Fruit fly (Drosophila melanogaster) whole organism, embryonic: ENCODE data around the gene Cpr78Ca.

ENCODE experiments used
- B-H2 ChIP-seq: fragments of 200-800 bp; sonication (Bioruptor generic); optimal IDR thresholded peaks from 2 replicates; lab custom pipeline; 2018; ENCODE audit warnings: missing biosample characterization, mild to moderate bottlenecking, missing genetic modification characterization
- Blimp-1 ChIP-seq: fragments of 200-800 bp; sonication (Bioruptor generic); optimal IDR thresholded peaks from 3 replicates; lab custom pipeline; 2018; ENCODE audit warnings: missing biosample characterization, missing genetic modification characterization, mild to moderate bottlenecking, moderate library complexity, missing genetic modification reagents
- CG10267 ChIP-seq: fragments of 200-800 bp; sonication (Bioruptor generic); optimal IDR thresholded peaks from 2 replicates; lab custom pipeline; 2018; ENCODE audit warnings: missing biosample characterization, mild to moderate bottlenecking, missing genetic modification characterization, moderate library complexity
- CG10979 ChIP-seq: fragments of 200-800 bp; sonication (Bioruptor generic); optimal IDR thresholded peaks from 2 replicates; lab custom pipeline; 2018; ENCODE audit warnings: missing biosample characterization, mild to moderate bottlenecking, missing genetic modification characterization, moderate library complexity
- CG15479 ChIP-seq: fragments of 200-800 bp; sonication (Bioruptor generic); optimal IDR thresholded peaks from 3 replicates; lab custom pipeline; 2019; ENCODE audit warnings: missing biosample characterization, mild to moderate bottlenecking, missing genetic modification characterization, moderate library complexity
- CG15601 ChIP-seq: fragments of 200-800 bp; sonication (Bioruptor generic); optimal IDR thresholded peaks from 3 replicates; lab custom pipeline; 2019; ENCODE audit warnings: missing biosample characterization, mild to moderate bottlenecking, missing genetic modification characterization, moderate library complexity
- CG17328 ChIP-seq: fragments of 200-800 bp; sonication (Bioruptor generic); IDR thresholded peaks from 2 replicates; pipeline ENCODE4 v1.3.6; 2022; ENCODE audit warnings: missing biosample characterization, missing genetic modification characterization
- CG17612 ChIP-seq: fragments of 200-800 bp; sonication (Bioruptor generic); IDR thresholded peaks from 2 replicates; pipeline ENCODE4 v1.3.6; 2022; ENCODE audit warnings: missing biosample characterization, missing genetic modification characterization
- CG18262 ChIP-seq: fragments of 200-800 bp; optimal IDR thresholded peaks from 3 replicates; lab custom pipeline; 2019; ENCODE audit warnings: missing biosample characterization, mild to moderate bottlenecking, missing genetic modification characterization, moderate library complexity
- CG18599 ChIP-seq: fragments of 200-800 bp; sonication (Bioruptor generic); optimal IDR thresholded peaks from 3 replicates; lab custom pipeline; 2017; ENCODE audit warnings: missing biosample characterization, missing genetic modification characterization, mild to moderate bottlenecking, moderate library complexity, missing genetic modification reagents
- CG30403 ChIP-seq: fragments of 200-800 bp; sonication (Bioruptor generic); optimal IDR thresholded peaks from 3 replicates; lab custom pipeline; 2016; ENCODE audit warnings: missing biosample characterization, missing genetic modification characterization
- CG31224 ChIP-seq: fragments of 200-800 bp; sonication (Bioruptor generic); IDR thresholded peaks from 2 replicates; pipeline ENCODE4 v1.3.6; 2022; ENCODE audit warnings: missing biosample characterization, missing genetic modification characterization
- CG33213 ChIP-seq: fragments of 200-800 bp; sonication (Bioruptor generic); optimal IDR thresholded peaks from 3 replicates; lab custom pipeline; 2016; ENCODE audit warnings: missing biosample characterization, missing genetic modification characterization
- CG33557 ChIP-seq: fragments of 200-800 bp; sonication (Bioruptor generic); optimal IDR thresholded peaks from 2 replicates; lab custom pipeline; 2019; ENCODE audit warnings: missing biosample characterization, mild to moderate bottlenecking, missing genetic modification characterization, moderate library complexity
- CG4328 ChIP-seq: fragments of 200-800 bp; sonication (Bioruptor generic); optimal IDR thresholded peaks from 3 replicates; lab custom pipeline; 2017; ENCODE audit warnings: missing biosample characterization, missing genetic modification reagents, missing genetic modification characterization
- CG4707 ChIP-seq: fragments of 200-800 bp; sonication (Bioruptor generic); optimal IDR thresholded peaks from 2 replicates; lab custom pipeline; 2018; ENCODE audit warnings: missing biosample characterization, mild to moderate bottlenecking, missing genetic modification characterization, moderate library complexity
- CG6254 ChIP-seq: fragments of 200-800 bp; sonication (Bioruptor generic); optimal IDR thresholded peaks from 3 replicates; lab custom pipeline; 2017; ENCODE audit warnings: mild to moderate bottlenecking, missing biosample characterization, missing genetic modification reagents, missing genetic modification characterization
- CG6654 ChIP-seq: fragments of 200-800 bp; sonication (Bioruptor generic); optimal IDR thresholded peaks from 2 replicates; lab custom pipeline; 2017; ENCODE audit warnings: missing biosample characterization, mild to moderate bottlenecking, missing genetic modification characterization
- CG7928 ChIP-seq: fragments of 200-800 bp; sonication (Bioruptor generic); optimal IDR thresholded peaks from 2 replicates; lab custom pipeline; 2017; ENCODE audit warnings: missing biosample characterization, mild to moderate bottlenecking, missing genetic modification characterization
- CG8281 ChIP-seq: fragments of 200-800 bp; sonication (Bioruptor generic); optimal IDR thresholded peaks from 2 replicates; lab custom pipeline; 2018; ENCODE audit warnings: missing biosample characterization, mild to moderate bottlenecking, missing genetic modification characterization, moderate library complexity
- CHES-1-like ChIP-seq: fragments of 200-800 bp; sonication (Bioruptor generic); optimal IDR thresholded peaks from 2 replicates; lab custom pipeline; 2016; ENCODE audit warnings: missing biosample characterization, missing genetic modification characterization
- Chrac-16 ChIP-seq: fragments of 200-800 bp; sonication (Bioruptor generic); optimal IDR thresholded peaks from 3 replicates; lab custom pipeline; 2016; ENCODE audit warnings: missing biosample characterization, missing genetic modification characterization
- CkIIα-i1 ChIP-seq: fragments of 200-800 bp; sonication (Bioruptor generic); IDR thresholded peaks from 2 replicates; pipeline ENCODE4 v1.3.6; 2022; ENCODE audit warnings: missing biosample characterization, missing genetic modification characterization
- Deaf1 ChIP-seq: fragments of 200-800 bp; optimal IDR thresholded peaks from 3 replicates; lab custom pipeline; 2019; ENCODE audit warnings: missing biosample characterization, mild to moderate bottlenecking, missing genetic modification characterization, moderate library complexity
- Myb ChIP-seq: fragments of 200-800 bp; sonication (Bioruptor generic); optimal IDR thresholded peaks from 2 replicates; lab custom pipeline; 2016; ENCODE audit warnings: missing biosample characterization, missing genetic modification characterization
- Scr ChIP-seq: fragments of 200-800 bp; sonication (Bioruptor generic); IDR thresholded peaks from 2 replicates; pipeline ENCODE4 v1.3.6; 2022; ENCODE audit warnings: missing biosample characterization, missing genetic modification characterization; ENCODE audit not compliant: partially characterized antibody
- Stat92E ChIP-seq, 3 experiments: fragments of >200 bp in 2 of 3; fragments of 200-800 bp in 1 of 3; sonication (Bioruptor generic) in 1 of 3; optimal IDR thresholded peaks; 2 replicates each; lab custom pipeline; 2017 to 2019; ENCODE audit warnings: missing biosample characterization in 3 of 3, missing genetic modification characterization in 3 of 3, mild to moderate bottlenecking in 1 of 3, moderate library complexity in 1 of 3
- Trl ChIP-seq, 3 experiments: fragments of >200 bp in 2 of 3; fragments of 200-800 bp in 1 of 3; sonication (Bioruptor generic) in 1 of 3; optimal IDR thresholded peaks; 2 replicates in 1 of 3; 3 replicates in 2 of 3; lab custom pipeline; 2016 to 2017; ENCODE audit warnings: missing biosample characterization in 1 of 3, missing genetic modification characterization in 1 of 3
- Usf ChIP-seq: fragments of 200-800 bp; sonication (Bioruptor generic); optimal IDR thresholded peaks from 2 replicates; lab custom pipeline; 2017; ENCODE audit warnings: missing genotype, missing biosample characterization, missing genetic modification characterization
- bcd ChIP-seq: fragments of 200-800 bp; sonication (Bioruptor generic); optimal IDR thresholded peaks from 2 replicates; lab custom pipeline; 2017; ENCODE audit warnings: missing biosample characterization, mild to moderate bottlenecking, missing genetic modification characterization
- ci ChIP-seq: fragments of 200-800 bp; sonication (Bioruptor generic); IDR thresholded peaks from 3 replicates; pipeline ENCODE4 v1.3.6; 2022; ENCODE audit warnings: missing biosample characterization, missing genetic modification characterization
- crc ChIP-seq: fragments of 200-800 bp; sonication (Bioruptor generic); optimal IDR thresholded peaks from 2 replicates; lab custom pipeline; 2016; ENCODE audit warnings: missing biosample characterization, missing genetic modification characterization
- croc ChIP-seq: fragments of 200-800 bp; sonication (Bioruptor generic); conservative IDR thresholded peaks from 3 replicates; pipeline ENCODE4 v1.3.6; 2022; ENCODE audit warnings: missing biosample characterization, missing genetic modification characterization
- dm ChIP-seq: fragments of 200-800 bp; sonication (Bioruptor generic); optimal IDR thresholded peaks from 3 replicates; lab custom pipeline; 2016; ENCODE audit warnings: missing biosample characterization, missing genetic modification characterization
- fru ChIP-seq: fragments of >200 bp; optimal IDR thresholded peaks from 2 replicates; lab custom pipeline; 2017
- hbn ChIP-seq: fragments of 200-800 bp; sonication (Bioruptor generic); IDR thresholded peaks from 2 replicates; pipeline ENCODE4 v1.3.6; 2022; ENCODE audit warnings: missing biosample characterization, missing genetic modification characterization; ENCODE audit not compliant: partially characterized antibody
- ken ChIP-seq: fragments of 200-800 bp; sonication (Bioruptor generic); IDR thresholded peaks from 3 replicates; pipeline ENCODE4 v1.3.6; 2022; ENCODE audit warnings: missing biosample characterization, missing genetic modification characterization
- lbe ChIP-seq: fragments of 200-800 bp; sonication (Bioruptor generic); optimal IDR thresholded peaks from 2 replicates; lab custom pipeline; 2016; ENCODE audit warnings: missing biosample characterization, mild to moderate bottlenecking, missing genetic modification characterization
- nerfin-1 ChIP-seq: fragments of 200-800 bp; sonication (Bioruptor generic); optimal IDR thresholded peaks from 3 replicates; lab custom pipeline; 2019; ENCODE audit warnings: missing biosample characterization, mild to moderate bottlenecking, missing genetic modification characterization, moderate library complexity
- org-1 ChIP-seq: fragments of 200-800 bp; sonication (Bioruptor generic); optimal IDR thresholded peaks from 2 replicates; lab custom pipeline; 2017; ENCODE audit warnings: missing biosample characterization, missing genetic modification characterization
- pros ChIP-seq: fragments of 200-800 bp; sonication (Bioruptor generic); optimal IDR thresholded peaks from 3 replicates; lab custom pipeline; 2019; ENCODE audit warnings: missing biosample characterization, mild to moderate bottlenecking, missing genetic modification characterization, moderate library complexity
- rib ChIP-seq: fragments of 200-800 bp; sonication (Bioruptor generic); IDR thresholded peaks from 2 replicates; pipeline ENCODE4 v1.3.6; 2022; ENCODE audit warnings: missing biosample characterization, missing genetic modification characterization
- run ChIP-seq: fragments of 200-800 bp; sonication (Bioruptor generic); optimal IDR thresholded peaks from 3 replicates; lab custom pipeline; 2018; ENCODE audit warnings: missing biosample characterization, mild to moderate bottlenecking, missing genetic modification characterization
- salm ChIP-seq: fragments of 200-800 bp; sonication (Bioruptor generic); optimal IDR thresholded peaks from 2 replicates; lab custom pipeline; 2018; ENCODE audit warnings: missing biosample characterization, mild to moderate bottlenecking, missing genetic modification characterization
- slp2 ChIP-seq: fragments of 200-800 bp; sonication (Bioruptor generic); optimal IDR thresholded peaks from 2 replicates; lab custom pipeline; 2016; ENCODE audit warnings: missing biosample characterization, missing genetic modification characterization
- sqz ChIP-seq: fragments of 200-800 bp; sonication (Bioruptor generic); optimal IDR thresholded peaks from 3 replicates; lab custom pipeline; 2018; ENCODE audit warnings: missing biosample characterization, mild to moderate bottlenecking, missing genetic modification characterization
- tap ChIP-seq: fragments of 200-800 bp; optimal IDR thresholded peaks from 3 replicates; lab custom pipeline; 2019; ENCODE audit warnings: missing biosample characterization, mild to moderate bottlenecking, missing genetic modification characterization, moderate library complexity
- tio ChIP-seq: fragments of 200-800 bp; sonication (Bioruptor generic); optimal IDR thresholded peaks from 2 replicates; lab custom pipeline; 2017; ENCODE audit warnings: missing biosample characterization, missing genetic modification characterization, inconsistent platforms
- unc-4 ChIP-seq: fragments of 200-800 bp; sonication (Bioruptor generic); IDR thresholded peaks from 2 replicates; pipeline ENCODE4 v1.3.6; 2022; ENCODE audit warnings: missing biosample characterization, missing genetic modification characterization; ENCODE audit not compliant: partially characterized antibody

Gene Cpr78Ca

DNA sequence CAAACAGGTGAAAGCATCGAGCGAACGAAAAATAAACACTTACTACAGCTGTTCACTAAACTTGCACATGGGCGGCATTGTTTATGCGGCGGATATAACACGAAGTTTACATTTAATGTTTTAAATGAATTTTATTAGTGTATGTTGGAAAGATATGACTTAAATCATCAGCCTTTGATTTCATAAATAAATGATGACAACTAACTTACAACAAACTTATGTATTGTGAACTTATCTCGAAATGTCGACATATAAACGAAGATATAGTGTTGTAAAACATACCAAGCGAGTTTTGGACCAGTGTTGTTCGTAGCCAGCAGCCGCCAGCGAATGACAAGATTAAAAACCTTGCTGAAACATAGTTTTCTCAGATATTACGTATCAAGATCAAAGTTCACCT lies 11.8 kb upstream of the Cpr78Ca start, which contains the start of the genes CG11309 and CG7632 (continued):
- peak; percentile 87 for TF ChIP-seq CG7928 (GFP tag; lab: Kevin White, UChicago)
- TF ChIP-seq Myb (GFP tag; lab: Kevin White, UChicago), result peak; percentile 89
- peak; percentile 100 for TF ChIP-seq CG10979
- peak; percentile 98 for TF ChIP-seq Chrac-16 (GFP tag; lab: Kevin White, UChicago)
- TF ChIP-seq B-H2 (GFP tag; lab: Kevin White, UChicago), result peak; percentile 100
- peak; percentile 100 for TF ChIP-seq tap (tag; lab: Kevin White, UChicago)
- peak; percentile 99 for TF ChIP-seq sqz (GFP tag; lab: Kevin White, UChicago)
- peak; percentile 98 for TF ChIP-seq CHES-1-like (GFP tag; lab: Kevin White, UChicago)
- TF ChIP-seq CG30403 (GFP tag; lab: Kevin White, UChicago), result peak; percentile 99
- TF ChIP-seq CkIIα-i1 (GFP tag; lab: Robert Waterston, UW), result peak; percentile 75
- peak; percentile 100 for TF ChIP-seq CG10267
- peak; percentile 97 for TF ChIP-seq pros (GFP tag; lab: Kevin White, UChicago)
- TF ChIP-seq bcd (GFP tag; lab: Kevin White, UChicago), result peak; percentile 99
- peak; percentile 100 for TF ChIP-seq CG18262 (tag; lab: Kevin White, UChicago)
- TF ChIP-seq ken (GFP tag; lab: Robert Waterston, UW), result peak; percentile 97
- peak; percentile 81 for TF ChIP-seq CG15479 (GFP tag; lab: Kevin White, UChicago)
- TF ChIP-seq CG4328, result peak; percentile 100
- TF ChIP-seq hbn (GFP tag; lab: Robert Waterston, UW), result peak; percentile 36; the same call in 1 of the 2 replicates
- TF ChIP-seq CG6254 (GFP tag; lab: Kevin White, UChicago), result peak; percentile 98
- TF ChIP-seq Blimp-1, result peak; percentile 99
- peak; percentile 100 for TF ChIP-seq CG33557 (GFP tag; lab: Kevin White, UChicago)
- peak; percentile 39 for TF ChIP-seq Scr
- TF ChIP-seq crc (GFP tag; lab: Kevin White, UChicago), result peak; percentile 98
- TF ChIP-seq CG15601 (tag; lab: Kevin White, UChicago), result peak; percentile 99
- peak; percentile 95 for TF ChIP-seq CG8281 (tag; lab: Kevin White, UChicago)
- peak; percentile 98 for TF ChIP-seq CG4707 (GFP tag; lab: Kevin White, UChicago)
- peak; percentile 96 for TF ChIP-seq croc (GFP tag; lab: Robert Waterston, UW)
- TF ChIP-seq org-1, result peak; percentile 99
- TF ChIP-seq tio (GFP tag; lab: Kevin White, UChicago), result peak; percentile 94
- TF ChIP-seq Stat92E (GFP tag; optimal IDR thresholded peaks at IDR 0.05; lab: Kevin White, UChicago), result peak in 1 of 3 experiments; percentile 99
- peak; percentile 99 for TF ChIP-seq CG33213
- peak; percentile 94 for TF ChIP-seq CG6654 (GFP tag; lab: Kevin White, UChicago)
- peak; percentile 99 for TF ChIP-seq run (tag; lab: Kevin White, UChicago)
- TF ChIP-seq rib (GFP tag; lab: Robert Waterston, UW), result peak; percentile 98
- peak; percentile 100 for TF ChIP-seq nerfin-1 (tag; lab: Kevin White, UChicago)
- peak; percentile 99 for TF ChIP-seq lbe
- TF ChIP-seq Usf, result peak; percentile 96
- TF ChIP-seq Deaf1 (tag; lab: Kevin White, UChicago), result peak; percentile 92
- TF ChIP-seq ci (GFP tag; lab: Robert Waterston, UW), result peak; percentile 100
- peak; percentile 93 for TF ChIP-seq CG17612 (GFP tag; lab: Robert Waterston, UW)
- peak; percentile 99 for TF ChIP-seq CG17328 (GFP tag; lab: Robert Waterston, UW)
- peak; percentile 98 for TF ChIP-seq slp2 (GFP tag; lab: Kevin White, UChicago)
- no peak for TF ChIP-seq Trl (optimal IDR thresholded peaks at IDR 0.05; lab: Kevin White, UChicago)
- peak; percentile 99 for TF ChIP-seq Trl (GFP tag; optimal IDR thresholded peaks at IDR 0.05; lab: Kevin White, UChicago)
- peak; percentile 98 for TF ChIP-seq dm (GFP tag; lab: Kevin White, UChicago)
- TF ChIP-seq CG31224, result peak; percentile 95
- no peak for TF ChIP-seq fru (lab: Kevin White, UChicago)
- TF ChIP-seq salm (tag; lab: Kevin White, UChicago), result peak; percentile 100
- TF ChIP-seq unc-4 (GFP tag; lab: Robert Waterston, UW), result peak; percentile 49; the same call in 1 of the 2 replicates
- TF ChIP-seq CG18599 (GFP tag; lab: Kevin White, UChicago), result peak; percentile 100
